4 fruit fly cellular contexts compared by ENCODE assay signal in the genomic region with DNA sequence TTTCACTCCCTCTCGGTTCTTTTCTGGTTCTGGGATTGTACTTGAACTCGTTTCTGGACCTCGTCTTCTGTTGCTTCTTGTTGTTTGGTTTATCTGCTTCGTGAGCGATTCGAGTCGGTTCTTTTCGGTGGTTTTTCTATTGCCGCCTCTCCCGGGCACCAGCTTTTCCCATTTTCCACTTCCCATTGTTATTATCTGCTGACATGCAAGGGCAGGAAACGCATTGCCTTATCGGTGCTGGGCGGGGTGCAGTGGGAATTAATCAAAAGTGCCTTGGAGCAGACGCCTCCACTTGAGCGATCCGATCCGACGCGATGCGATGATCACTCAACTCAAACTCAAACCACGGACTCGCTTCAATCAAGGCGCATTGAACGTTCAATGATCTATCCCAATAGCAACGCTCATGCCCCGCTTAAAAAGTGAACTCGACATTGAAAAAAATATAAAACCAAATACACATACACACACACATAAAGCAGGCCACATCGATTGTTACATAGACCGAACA.
TF ChIP-seq lines count a peak whose summit lies in the region.

No protein-coding gene starts in this region.

- no peak for TF ChIP-seq CTCF in whole organism, embryonic (GFP tag; optimal IDR thresholded peaks at IDR 0.05; lab: Kevin White, UChicago)

TF ChIP-seq in whole organism, embryonic, 481 proteins besides CTCF, POLR2A, EP300 and RAD21:
- TF ChIP-seq CG11247 (GFP tag; IDR thresholded peaks at IDR 0.05; lab: Robert Waterston, UW) (no peak), Ssrp (tag; optimal IDR thresholded peaks at IDR 0.05; lab: Kevin White, UChicago) (no peak), Ets65A (GFP tag; lab: Kevin White, UChicago) (peak; percentile 53), Dip2 (GFP tag; IDR thresholded peaks at IDR 0.05; lab: Robert Waterston, UW) (no peak), z (GFP tag; IDR thresholded peaks at IDR 0.05; lab: Robert Waterston, UW) (peak; percentile 89), pb (GFP tag; optimal IDR thresholded peaks at IDR 0.05; lab: Kevin White, UChicago) (no peak), tx (GFP tag; optimal IDR thresholded peaks at IDR 0.05; lab: Kevin White, UChicago) (no peak), CG4854 (GFP tag; optimal IDR thresholded peaks at IDR 0.05; lab: Kevin White, UChicago) (no peak), crol (GFP tag; IDR thresholded peaks at IDR 0.05; lab: Robert Waterston, UW) (peak; percentile 55; the same call in 1 of the 2 replicates), chinmo (GFP tag; IDR thresholded peaks at IDR 0.05; lab: Robert Waterston, UW; ENCODE audit: partially characterized antibody) (0 out of 4 replicates have a peak, but pooled peaks have one; percentile 10), Ptx1 (GFP tag; IDR thresholded peaks at IDR 0.05; lab: Robert Waterston, UW) (no peak), vfl (GFP tag; optimal IDR thresholded peaks at IDR 0.05; lab: Kevin White, UChicago) (no peak), CG8765 (GFP tag; IDR thresholded peaks at IDR 0.05; lab: Robert Waterston, UW) (no peak), ase (GFP tag; IDR thresholded peaks at IDR 0.05; lab: Robert Waterston, UW) (no peak), CG1603 (tag; optimal IDR thresholded peaks at IDR 0.05; lab: Kevin White, UChicago) (no peak), CG12942 (GFP tag; optimal IDR thresholded peaks at IDR 0.05; lab: Kevin White, UChicago) (no peak), Dref (GFP tag; IDR thresholded peaks at IDR 0.05; lab: Robert Waterston, UW) (no peak), CG2199 (GFP tag; IDR thresholded peaks at IDR 0.05; lab: Robert Waterston, UW) (0 out of 3 replicates have a peak, but pooled peaks have one; percentile 52)

TF ChIP-seq in whole organism, prepupa, 60 proteins besides CTCF, POLR2A, EP300 and RAD21:
- TF ChIP-seq CG6854 (GFP tag; optimal IDR thresholded peaks at IDR 0.05; lab: Kevin White, UChicago) (no peak), CG34406 (GFP tag; optimal IDR thresholded peaks at IDR 0.05; lab: Kevin White, UChicago) (no peak), svp (GFP tag; lab: Kevin White, UChicago) (peak; percentile 94)

TF ChIP-seq in whole organism, pupa, 21 proteins besides CTCF, POLR2A, EP300 and RAD21:
- peak; percentile 83 for TF ChIP-seq EcR (GFP tag; optimal IDR thresholded peaks at IDR 0.05; lab: Kevin White, UChicago)
- TF ChIP-seq fd96Ca (GFP tag; IDR thresholded peaks at IDR 0.05; lab: Robert Waterston, UW), result 0 out of 3 replicates have a peak, but pooled peaks have one; percentile 40
- no peak for TF ChIP-seq Ets98B (GFP tag; IDR thresholded peaks at IDR 0.05; lab: Robert Waterston, UW)

TF ChIP-seq in whole organism, wandering third instar larva, 38 proteins besides CTCF, POLR2A, EP300 and RAD21:
- TF ChIP-seq ey (GFP tag; optimal IDR thresholded peaks at IDR 0.05; lab: Kevin White, UChicago) (no peak), Hr83 (GFP tag; optimal IDR thresholded peaks at IDR 0.05; lab: Kevin White, UChicago; ENCODE audit: poor library complexity, severe bottlenecking) (no peak), Rel (GFP tag; optimal IDR thresholded peaks at IDR 0.05; lab: Kevin White, UChicago) (no peak), Rel (tag; optimal IDR thresholded peaks at IDR 0.05; lab: Kevin White, UChicago) (peak; percentile 79), jim (GFP tag; optimal IDR thresholded peaks at IDR 0.05; lab: Kevin White, UChicago) (no peak)
